Fruit fly (Drosophila melanogaster): ENCODE data around the gene CG10565.

Gene CG10565

DNA sequence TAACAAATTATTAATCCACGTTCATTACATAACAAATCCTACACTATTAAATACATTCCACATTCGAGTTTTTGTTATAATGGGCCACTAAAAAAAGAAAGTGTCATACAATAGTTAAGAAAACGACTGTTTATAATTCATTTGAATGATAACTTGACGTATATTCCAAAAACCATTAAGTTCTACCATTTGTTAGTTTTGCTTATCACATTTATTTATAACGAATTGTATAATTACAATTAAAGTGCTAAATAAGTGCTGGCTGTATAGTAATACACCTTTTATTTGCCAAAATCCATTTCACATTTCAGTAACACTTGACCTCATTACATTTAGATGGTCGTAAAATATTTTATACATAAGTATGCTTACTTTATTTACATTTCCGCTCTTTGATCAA lies at the start of gene CG10565:
TSS of gene CG10565 (minus strand) at position 101 of the 400 bp plus-strand sequence.
- no peak for TF ChIP-seq tj (GFP tag; optimal IDR thresholded peaks at IDR 0.05)
- peak; percentile 36 for TF ChIP-seq CG5204 (GFP tag; optimal IDR thresholded peaks at IDR 0.05)

DNA sequence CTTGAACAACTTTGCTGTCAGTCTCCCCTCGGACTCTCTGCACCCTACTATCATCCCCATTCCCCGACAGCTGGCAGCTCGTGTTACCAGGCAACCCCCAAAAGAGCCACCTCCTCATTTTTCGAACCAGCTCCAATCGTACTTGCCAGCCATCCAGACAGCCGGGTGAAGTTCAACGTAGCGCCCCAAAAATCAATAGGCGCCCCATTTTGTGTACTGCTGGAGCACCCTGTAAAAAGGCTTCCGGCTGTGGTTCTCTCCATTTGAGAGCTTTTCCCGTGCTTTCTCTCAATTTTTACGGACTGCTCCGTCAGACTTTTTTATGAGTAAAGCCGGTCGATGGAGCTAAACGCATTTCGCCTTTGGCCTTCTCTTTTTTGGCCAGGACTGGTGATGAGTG lies 49.5 kb upstream of the CG10565 start:
- TF ChIP-seq CG12768 (GFP tag; optimal IDR thresholded peaks at IDR 0.05) (no peak), CG1620 (GFP tag; optimal IDR thresholded peaks at IDR 0.05) (no peak), Mnt (GFP tag; optimal IDR thresholded peaks at IDR 0.05) (no peak), toe (GFP tag; optimal IDR thresholded peaks at IDR 0.05) (no peak)

- TF ChIP-seq tj (GFP tag; optimal IDR thresholded peaks at IDR 0.05), result no peak
- TF ChIP-seq toe (GFP tag; optimal IDR thresholded peaks at IDR 0.05), result no peak
- no peak for TF ChIP-seq cnc (optimal IDR thresholded peaks at IDR 0.05)
- TF ChIP-seq ovo (GFP tag; optimal IDR thresholded peaks at IDR 0.05), result no peak
- no peak for TF ChIP-seq pad (GFP tag; optimal IDR thresholded peaks at IDR 0.05)
- no peak for TF ChIP-seq kay (GFP tag; ENCODE audit: borderline replicate concordance)
- peak; percentile 47 for TF ChIP-seq CG14711 (tag; optimal IDR thresholded peaks at IDR 0.05)
- TF ChIP-seq CG33017 (tag; optimal IDR thresholded peaks at IDR 0.05), result peak; percentile 27
- TF ChIP-seq Crg-1 (GFP tag; optimal IDR thresholded peaks at IDR 0.05), result no peak
- no peak for TF ChIP-seq bab1 (GFP tag; optimal IDR thresholded peaks at IDR 0.05)
- no peak for TF ChIP-seq CG11617 (GFP tag; optimal IDR thresholded peaks at IDR 0.05)
- TF ChIP-seq CG12768 (GFP tag; optimal IDR thresholded peaks at IDR 0.05), result no peak
- no peak for TF ChIP-seq Hr96 (GFP tag; optimal IDR thresholded peaks at IDR 0.05)
Measured at dm6 chr3L:21176935-21177581, 40.9 kb upstream of the CG10565 start.

dm6 chr3L:21176276-21176934 lies 40.3 kb upstream of the CG10565 start:
- TF ChIP-seq tj (GFP tag; optimal IDR thresholded peaks at IDR 0.05), result no peak
- TF ChIP-seq cnc (optimal IDR thresholded peaks at IDR 0.05), result no peak
- no peak for TF ChIP-seq kay (GFP tag; ENCODE audit: borderline replicate concordance)
- no peak for TF ChIP-seq CG7101 (tag; optimal IDR thresholded peaks at IDR 0.05)
- TF ChIP-seq Hr96 (GFP tag; optimal IDR thresholded peaks at IDR 0.05), result no peak
- TF ChIP-seq toe (GFP tag; optimal IDR thresholded peaks at IDR 0.05), result no peak
- TF ChIP-seq Mnt (GFP tag; optimal IDR thresholded peaks at IDR 0.05), result no peak
- TF ChIP-seq CG33017 (tag; optimal IDR thresholded peaks at IDR 0.05), result no peak
- no peak for TF ChIP-seq CG12768 (GFP tag; optimal IDR thresholded peaks at IDR 0.05)
- TF ChIP-seq CG7045 (GFP tag; optimal IDR thresholded peaks at IDR 0.05), result no peak
- no peak for TF ChIP-seq bab1 (GFP tag; optimal IDR thresholded peaks at IDR 0.05)
- no peak for TF ChIP-seq cic (GFP tag; optimal IDR thresholded peaks at IDR 0.05)
- TF ChIP-seq CG11617 (GFP tag; optimal IDR thresholded peaks at IDR 0.05), result no peak
- no peak for TF ChIP-seq Crg-1 (GFP tag; optimal IDR thresholded peaks at IDR 0.05)
- TF ChIP-seq ovo (GFP tag; optimal IDR thresholded peaks at IDR 0.05), result no peak
- no peak for TF ChIP-seq Clk (GFP tag; optimal IDR thresholded peaks at IDR 0.05)
- TF ChIP-seq CG1620 (GFP tag; optimal IDR thresholded peaks at IDR 0.05), result no peak
- TF ChIP-seq CG14711 (tag; optimal IDR thresholded peaks at IDR 0.05), result no peak
- TF ChIP-seq CG5204 (GFP tag; optimal IDR thresholded peaks at IDR 0.05), result no peak
- no peak for TF ChIP-seq pad (GFP tag; optimal IDR thresholded peaks at IDR 0.05)

DNA sequence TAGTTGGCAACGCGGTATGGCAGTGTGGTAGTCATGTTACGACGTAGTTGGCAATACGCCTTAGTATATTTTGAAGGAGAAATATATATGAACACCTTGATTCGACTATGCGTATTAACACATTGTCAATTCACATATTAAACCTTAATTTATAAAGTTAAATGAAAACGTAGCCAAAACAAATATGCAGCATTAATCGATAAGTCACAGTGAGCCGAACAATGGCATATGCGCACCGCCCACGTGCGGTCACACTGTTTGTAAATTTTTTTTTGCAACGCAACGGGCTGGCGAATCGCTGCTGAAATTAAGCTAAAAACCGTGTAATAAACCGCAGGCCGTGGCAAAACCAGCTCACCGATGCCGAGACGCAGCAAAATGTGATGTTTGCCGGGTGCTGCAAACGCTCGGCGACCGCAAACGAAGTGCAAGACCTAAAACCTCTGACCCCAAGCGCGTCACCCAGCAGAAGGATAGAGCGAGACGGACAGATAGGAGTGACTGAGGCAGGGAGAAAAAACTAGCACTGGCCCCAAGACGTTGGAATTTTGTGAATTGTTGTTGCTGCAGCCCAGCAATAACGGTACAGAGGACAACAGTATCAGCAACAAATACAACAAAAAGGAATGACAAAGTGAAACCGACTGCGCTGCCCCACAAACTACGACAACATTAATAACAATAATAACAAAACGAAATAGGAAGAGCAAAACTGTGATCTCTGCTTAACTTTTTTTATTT lies 39.5 kb upstream of the CG10565 start:
- TF ChIP-seq Clk (GFP tag; optimal IDR thresholded peaks at IDR 0.05) (no peak), Crg-1 (GFP tag; optimal IDR thresholded peaks at IDR 0.05) (no peak), pad (GFP tag; optimal IDR thresholded peaks at IDR 0.05) (no peak), Hr96 (GFP tag; optimal IDR thresholded peaks at IDR 0.05) (no peak), cnc (optimal IDR thresholded peaks at IDR 0.05) (no peak), CG33017 (tag; optimal IDR thresholded peaks at IDR 0.05) (no peak), CG1620 (GFP tag; optimal IDR thresholded peaks at IDR 0.05) (no peak), tj (GFP tag; optimal IDR thresholded peaks at IDR 0.05) (peak; percentile 36), CG12768 (GFP tag; optimal IDR thresholded peaks at IDR 0.05) (no peak), CG11617 (GFP tag; optimal IDR thresholded peaks at IDR 0.05) (no peak), kay (GFP tag; ENCODE audit: borderline replicate concordance) (no peak), ovo (GFP tag; optimal IDR thresholded peaks at IDR 0.05) (peak; percentile 79), CG7045 (GFP tag; optimal IDR thresholded peaks at IDR 0.05) (no peak), toe (GFP tag; optimal IDR thresholded peaks at IDR 0.05) (no peak), CG5204 (GFP tag; optimal IDR thresholded peaks at IDR 0.05) (no peak), CG7101 (tag; optimal IDR thresholded peaks at IDR 0.05) (no peak), cic (GFP tag; optimal IDR thresholded peaks at IDR 0.05) (no peak), Mnt (GFP tag; optimal IDR thresholded peaks at IDR 0.05) (peak; percentile 37), CG14711 (tag; optimal IDR thresholded peaks at IDR 0.05) (no peak), bab1 (GFP tag; optimal IDR thresholded peaks at IDR 0.05) (peak; percentile 18)

DNA sequence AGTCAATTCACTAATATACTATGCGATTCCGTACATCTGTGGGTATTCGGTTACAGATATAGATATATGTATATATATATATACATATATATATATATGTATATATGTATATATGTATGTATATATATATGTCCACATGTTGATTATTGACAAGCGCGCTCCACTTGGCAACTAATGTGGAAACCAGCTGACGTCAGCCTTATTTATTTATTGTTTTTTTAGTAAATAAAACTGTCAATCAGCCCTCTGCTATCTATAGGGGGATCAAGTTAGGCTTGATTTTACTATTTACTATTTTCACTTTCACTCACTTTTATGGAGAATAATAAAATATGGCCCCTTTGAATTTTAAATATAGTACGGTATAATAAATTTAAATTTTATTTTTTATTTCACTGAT lies 38.8 kb upstream of the CG10565 start:
- TF ChIP-seq cic (GFP tag; optimal IDR thresholded peaks at IDR 0.05) (peak; percentile 54), Mnt (GFP tag; optimal IDR thresholded peaks at IDR 0.05) (no peak), tj (GFP tag; optimal IDR thresholded peaks at IDR 0.05) (peak; percentile 83), Hr96 (GFP tag; optimal IDR thresholded peaks at IDR 0.05) (no peak), pad (GFP tag; optimal IDR thresholded peaks at IDR 0.05) (no peak)
